Fruit fly (Drosophila melanogaster) whole organism, embryonic: ENCODE data around the gene CG12012.

Experiments used
- CG10209 ChIP-seq: fragments of 200-800 bp; sonication (Bioruptor generic); optimal IDR thresholded peaks from 3 replicates; lab custom pipeline; 2017; ENCODE audit warnings: missing biosample characterization, mild to moderate bottlenecking, missing genetic modification characterization, missing genetic modification reagents
- CG12744 ChIP-seq: fragments of 200-800 bp; sonication (Bioruptor generic); optimal IDR thresholded peaks from 2 replicates; lab custom pipeline; 2016; ENCODE audit warnings: missing biosample characterization, missing genetic modification characterization
- CG14014 ChIP-seq: fragments of 200-800 bp; sonication (Bioruptor generic); IDR thresholded peaks from 2 replicates; pipeline ENCODE4 v1.3.6; 2022; ENCODE audit warnings: missing biosample characterization, missing genetic modification characterization
- CG14667 ChIP-seq: fragments of 200-800 bp; sonication (Bioruptor generic); IDR thresholded peaks from 2 replicates; pipeline ENCODE4 v1.3.6; 2022; ENCODE audit warnings: missing biosample characterization, missing genetic modification characterization
- CG17361 ChIP-seq: fragments of 200-800 bp; sonication (Bioruptor generic); IDR thresholded peaks from 3 replicates; pipeline ENCODE4 v1.3.6; 2022; ENCODE audit warnings: missing biosample characterization, missing genetic modification characterization
- CG2875 ChIP-seq: fragments of 200-800 bp; sonication (Bioruptor generic); optimal IDR thresholded peaks from 2 replicates; lab custom pipeline; 2017; ENCODE audit warnings: missing biosample characterization, mild to moderate bottlenecking, missing genetic modification characterization, missing genetic modification reagents
- CG32772 ChIP-seq: fragments of 200-800 bp; sonication (Bioruptor generic); IDR thresholded peaks from 2 replicates; pipeline ENCODE4 v1.3.6; 2022; ENCODE audit warnings: missing biosample characterization, missing genetic modification characterization
- CG3407 ChIP-seq: fragments of 200-800 bp; sonication (Bioruptor generic); optimal IDR thresholded peaks from 2 replicates; lab custom pipeline; 2018; ENCODE audit warnings: missing biosample characterization, mild to moderate bottlenecking, missing genetic modification characterization
- CG34224 ChIP-seq: fragments of 200-800 bp; sonication (Bioruptor generic); IDR thresholded peaks from 3 replicates; pipeline ENCODE4 v1.3.6; 2022; ENCODE audit warnings: missing biosample characterization, missing genetic modification characterization; ENCODE audit not compliant: partially characterized antibody
- CG3847 ChIP-seq: fragments of 200-800 bp; sonication (Bioruptor generic); IDR thresholded peaks from 2 replicates; pipeline ENCODE4 v1.3.6; 2022; ENCODE audit warnings: missing biosample characterization, missing genetic modification characterization
- CG7372 ChIP-seq: fragments of 200-800 bp; sonication (Bioruptor generic); IDR thresholded peaks from 2 replicates; pipeline ENCODE4 v1.3.6; 2022; ENCODE audit warnings: missing biosample characterization, missing genetic modification characterization
- CG7786 ChIP-seq: fragments of 200-800 bp; sonication (Bioruptor generic); optimal IDR thresholded peaks from 2 replicates; lab custom pipeline; 2016; ENCODE audit warnings: missing biosample characterization, missing genetic modification characterization
- CG8359 ChIP-seq: fragments of 200-800 bp; sonication (Bioruptor generic); optimal IDR thresholded peaks from 2 replicates; lab custom pipeline; 2017; ENCODE audit warnings: missing biosample characterization, mild to moderate bottlenecking, missing genetic modification characterization, borderline replicate concordance
- CG8924 ChIP-seq: fragments of 200-800 bp; optimal IDR thresholded peaks from 3 replicates; lab custom pipeline; 2019; ENCODE audit warnings: missing biosample characterization, mild to moderate bottlenecking, missing genetic modification characterization, moderate library complexity
- Dfd ChIP-seq, 2 experiments: fragments of >200 bp; optimal IDR thresholded peaks; 2 replicates each; lab custom pipeline; 2017; ENCODE audit warnings: missing biosample characterization in 2 of 2, missing genetic modification characterization in 2 of 2
- Ets97D ChIP-seq: fragments of 200-800 bp; sonication (Bioruptor generic); optimal IDR thresholded peaks from 3 replicates; lab custom pipeline; 2016; ENCODE audit warnings: missing biosample characterization, missing genetic modification characterization
- Fer1 ChIP-seq: fragments of 200-800 bp; sonication (Bioruptor generic); optimal IDR thresholded peaks from 2 replicates; lab custom pipeline; 2017; ENCODE audit warnings: missing biosample characterization, mild to moderate bottlenecking, missing genetic modification characterization
- HLHmδ ChIP-seq: fragments of 200-800 bp; sonication (Bioruptor generic); optimal IDR thresholded peaks from 2 replicates; lab custom pipeline; 2018; ENCODE audit warnings: missing biosample characterization, mild to moderate bottlenecking, missing genetic modification characterization, moderate library complexity
- Hmr ChIP-seq: fragments of 200-800 bp; sonication (Bioruptor generic); optimal IDR thresholded peaks from 3 replicates; lab custom pipeline; 2017; ENCODE audit warnings: mild to moderate bottlenecking, missing biosample characterization, missing genetic modification reagents, missing genetic modification characterization
- Hr51 ChIP-seq, 2 experiments: fragments of 200-800 bp; sonication (Bioruptor generic); optimal IDR thresholded peaks; 2 replicates in 1 of 2; 3 replicates in 1 of 2; lab custom pipeline; 2016 to 2018; ENCODE audit warnings: missing biosample characterization in 2 of 2, missing genetic modification characterization in 2 of 2, mild to moderate bottlenecking in 1 of 2, moderate library complexity in 1 of 2
- Pdp1 ChIP-seq, 2 experiments: fragments of 200-800 bp; sonication (Bioruptor generic); optimal IDR thresholded peaks; 3 replicates each; lab custom pipeline; 2016; ENCODE audit warnings: missing biosample characterization in 2 of 2, missing genetic modification characterization in 2 of 2, mild to moderate bottlenecking in 1 of 2, moderate library complexity in 1 of 2
- Ptx1 ChIP-seq: fragments of 200-800 bp; sonication (Bioruptor generic); IDR thresholded peaks from 2 replicates; pipeline ENCODE4 v1.3.6; 2022; ENCODE audit warnings: missing biosample characterization, missing genetic modification characterization
- TFAM ChIP-seq: fragments of 200-800 bp; sonication (Bioruptor generic); optimal IDR thresholded peaks from 2 replicates; lab custom pipeline; 2017; ENCODE audit warnings: missing biosample characterization, missing genetic modification characterization, inconsistent platforms
- ato ChIP-seq: fragments of 200-800 bp; sonication (Bioruptor generic); IDR thresholded peaks from 2 replicates; pipeline ENCODE4 v1.3.6; 2022; ENCODE audit warnings: missing biosample characterization, missing genetic modification characterization; ENCODE audit not compliant: partially characterized antibody
- az2 ChIP-seq: fragments of 200-800 bp; sonication (Bioruptor generic); optimal IDR thresholded peaks from 3 replicates; lab custom pipeline; 2016; ENCODE audit warnings: missing biosample characterization, missing genetic modification characterization
- bbx ChIP-seq: fragments of 200-800 bp; sonication (Bioruptor generic); IDR thresholded peaks from 2 replicates; pipeline ENCODE4 v1.3.6; 2022; ENCODE audit warnings: missing biosample characterization, missing genetic modification characterization; ENCODE audit not compliant: partially characterized antibody
- ci ChIP-seq: fragments of 200-800 bp; sonication (Bioruptor generic); IDR thresholded peaks from 3 replicates; pipeline ENCODE4 v1.3.6; 2022; ENCODE audit warnings: missing biosample characterization, missing genetic modification characterization
- dm ChIP-seq: fragments of 200-800 bp; sonication (Bioruptor generic); optimal IDR thresholded peaks from 3 replicates; lab custom pipeline; 2016; ENCODE audit warnings: missing biosample characterization, missing genetic modification characterization
- dmrt99B ChIP-seq: fragments of 200-800 bp; sonication (Bioruptor generic); optimal IDR thresholded peaks from 2 replicates; lab custom pipeline; 2018; ENCODE audit warnings: missing biosample characterization, mild to moderate bottlenecking, missing genetic modification characterization, moderate library complexity
- gcm ChIP-seq: fragments of 200-800 bp; sonication (Bioruptor generic); optimal IDR thresholded peaks from 2 replicates; lab custom pipeline; 2019; ENCODE audit warnings: missing biosample characterization, mild to moderate bottlenecking, missing genetic modification characterization, moderate library complexity
- gem ChIP-seq: fragments of 200-800 bp; sonication (Bioruptor generic); optimal IDR thresholded peaks from 2 replicates; lab custom pipeline; 2019; ENCODE audit warnings: missing biosample characterization, mild to moderate bottlenecking, missing genetic modification characterization, moderate library complexity
- grau ChIP-seq: fragments of 200-800 bp; optimal IDR thresholded peaks from 3 replicates; lab custom pipeline; 2019; ENCODE audit warnings: missing biosample characterization, mild to moderate bottlenecking, missing genetic modification characterization, moderate library complexity
- gsb ChIP-seq: fragments of 200-800 bp; sonication (Bioruptor generic); IDR thresholded peaks from 2 replicates; pipeline ENCODE4 v1.3.6; 2022; ENCODE audit warnings: missing biosample characterization, missing genetic modification characterization
- h ChIP-seq: fragments of >200 bp; optimal IDR thresholded peaks from 2 replicates; lab custom pipeline; 2017
- jing ChIP-seq: fragments of 200-800 bp; sonication (Bioruptor generic); optimal IDR thresholded peaks from 2 replicates; lab custom pipeline; 2018; ENCODE audit warnings: missing biosample characterization, mild to moderate bottlenecking, missing genetic modification characterization
- jumu ChIP-seq: fragments of 200-800 bp; sonication (Bioruptor generic); optimal IDR thresholded peaks from 3 replicates; lab custom pipeline; 2016; ENCODE audit warnings: missing biosample characterization, missing genetic modification characterization
- lilli ChIP-seq: fragments of 200-800 bp; sonication (Bioruptor generic); optimal IDR thresholded peaks from 3 replicates; lab custom pipeline; 2016; ENCODE audit warnings: missing biosample characterization, missing genetic modification characterization
- lmd ChIP-seq: fragments of 200-800 bp; sonication (Bioruptor generic); IDR thresholded peaks from 2 replicates; pipeline ENCODE4 v1.3.6; 2022; ENCODE audit warnings: missing biosample characterization, missing genetic modification characterization
- maf-S ChIP-seq: fragments of 200-800 bp; sonication (Bioruptor generic); optimal IDR thresholded peaks from 2 replicates; lab custom pipeline; 2016; ENCODE audit warnings: missing biosample characterization, missing genetic modification characterization
- mld ChIP-seq: fragments of 200-800 bp; sonication (Bioruptor generic); IDR thresholded peaks from 3 replicates; pipeline ENCODE4 v1.3.6; 2022; ENCODE audit warnings: missing biosample characterization, missing genetic modification characterization; ENCODE audit not compliant: partially characterized antibody
- pita ChIP-seq: fragments of 200-800 bp; sonication (Bioruptor generic); optimal IDR thresholded peaks from 2 replicates; lab custom pipeline; 2017; ENCODE audit warnings: missing biosample characterization, mild to moderate bottlenecking, missing genetic modification characterization
- pros ChIP-seq: fragments of 200-800 bp; sonication (Bioruptor generic); optimal IDR thresholded peaks from 3 replicates; lab custom pipeline; 2019; ENCODE audit warnings: missing biosample characterization, mild to moderate bottlenecking, missing genetic modification characterization, moderate library complexity
- sens ChIP-seq: fragments of 200-800 bp; sonication (Bioruptor generic); peaks from one replicate; lab custom pipeline; 2016; ENCODE audit warnings: missing biosample characterization, missing genetic modification characterization
- sim ChIP-seq: fragments of 200-800 bp; sonication (Bioruptor generic); IDR thresholded peaks from 2 replicates; pipeline ENCODE4 v1.3.6; 2022; ENCODE audit warnings: missing biosample characterization, missing genetic modification characterization
- tio ChIP-seq: fragments of 200-800 bp; sonication (Bioruptor generic); optimal IDR thresholded peaks from 2 replicates; lab custom pipeline; 2017; ENCODE audit warnings: missing biosample characterization, missing genetic modification characterization, inconsistent platforms
- vfl ChIP-seq: fragments of 200-800 bp; sonication (Bioruptor generic); optimal IDR thresholded peaks from 2 replicates; lab custom pipeline; 2016; ENCODE audit warnings: missing biosample characterization, missing genetic modification characterization
- vnd ChIP-seq: fragments of 200-800 bp; sonication (Bioruptor generic); IDR thresholded peaks from 3 replicates; pipeline ENCODE4 v1.3.6; 2022; ENCODE audit warnings: missing biosample characterization, missing genetic modification characterization; ENCODE audit not compliant: partially characterized antibody
- wor ChIP-seq: fragments of 200-800 bp; sonication (Bioruptor generic); IDR thresholded peaks from 2 replicates; pipeline ENCODE4 v1.3.6; 2022; ENCODE audit warnings: missing biosample characterization, missing genetic modification characterization

Gene CG12012

dm6 chr3L:3418207-3419086 is 41.9 kb downstream of the CG12012 start:
- TF ChIP-seq h (lab: Kevin White, UChicago), result no peak
- peak; percentile 82 for TF ChIP-seq Fer1 (GFP tag; lab: Kevin White, UChicago)
- TF ChIP-seq az2, result peak; percentile 43
- peak; percentile 87 for TF ChIP-seq lmd (GFP tag; lab: Robert Waterston, UW)
- peak; percentile 23 for TF ChIP-seq maf-S
- TF ChIP-seq Ets97D (GFP tag; lab: Kevin White, UChicago), result no peak
- peak; percentile 69 for TF ChIP-seq CG10209 (GFP tag; lab: Kevin White, UChicago)
- TF ChIP-seq CG12744 (GFP tag; lab: Kevin White, UChicago), result peak; percentile 1
- peak; percentile 87 for TF ChIP-seq Ptx1 (GFP tag; lab: Robert Waterston, UW)
- peak; percentile 77 for TF ChIP-seq Hmr (GFP tag; lab: Kevin White, UChicago)
- peak; percentile 80 for TF ChIP-seq CG3847 (GFP tag; lab: Robert Waterston, UW)
- peak; percentile 96 for TF ChIP-seq sens
- TF ChIP-seq Dfd (GFP tag; optimal IDR thresholded peaks at IDR 0.05; lab: Kevin White, UChicago), result no peak
- peak; percentile 53; the same call in 1 of the 3 replicates for TF ChIP-seq CG17361 (GFP tag; lab: Robert Waterston, UW)
- peak; percentile 66 for TF ChIP-seq CG7786 (GFP tag; lab: Kevin White, UChicago)
- TF ChIP-seq gem (tag; lab: Kevin White, UChicago), result peak; percentile 76
- TF ChIP-seq pita (GFP tag; lab: Kevin White, UChicago), result no peak
- TF ChIP-seq tio (GFP tag; lab: Kevin White, UChicago), result peak; percentile 9
- TF ChIP-seq dmrt99B (tag; lab: Kevin White, UChicago), result peak; percentile 82
- TF ChIP-seq CG32772 (GFP tag; lab: Robert Waterston, UW), result peak; percentile 77
- TF ChIP-seq vnd (GFP tag; lab: Robert Waterston, UW), result no peak
- peak; percentile 18; the same call in 1 of the 2 replicates for TF ChIP-seq sim (GFP tag; lab: Robert Waterston, UW)
- peak; percentile 85 for TF ChIP-seq ci (GFP tag; lab: Robert Waterston, UW)
- TF ChIP-seq CG8359 (GFP tag; lab: Kevin White, UChicago), result no peak
- no peak for TF ChIP-seq gcm (GFP tag; lab: Kevin White, UChicago)
- peak; percentile 78 for TF ChIP-seq lilli (GFP tag; lab: Kevin White, UChicago)
- TF ChIP-seq CG7372 (GFP tag; lab: Robert Waterston, UW), result peak; percentile 72
- peak; percentile 74; the same call in 1 of the 2 replicates for TF ChIP-seq CG14667 (GFP tag; lab: Robert Waterston, UW)
- TF ChIP-seq ato (GFP tag; lab: Robert Waterston, UW), result 0 out of 2 replicates have a peak, but pooled peaks have one; percentile 32
- TF ChIP-seq dm (GFP tag; lab: Kevin White, UChicago), result peak; percentile 57
- no peak for TF ChIP-seq mld (GFP tag; lab: Robert Waterston, UW)
- peak; percentile 11; the same call in 1 of the 2 replicates for TF ChIP-seq bbx (GFP tag; lab: Robert Waterston, UW)
- peak; percentile 43 to 52 for TF ChIP-seq Pdp1 (GFP tag; optimal IDR thresholded peaks at IDR 0.05; lab: Kevin White, UChicago)
- peak; percentile 26 for TF ChIP-seq vfl (GFP tag; lab: Kevin White, UChicago)
- TF ChIP-seq HLHmδ (GFP tag; lab: Kevin White, UChicago), result peak; percentile 88
- TF ChIP-seq jing, result peak; percentile 23
- peak; percentile 90 for TF ChIP-seq CG14014 (GFP tag; lab: Robert Waterston, UW)
- TF ChIP-seq gsb (GFP tag; lab: Robert Waterston, UW), result peak; percentile 59
- peak; percentile 44 for TF ChIP-seq jumu (GFP tag; lab: Kevin White, UChicago)
- peak; percentile 41 for TF ChIP-seq CG2875 (GFP tag; lab: Kevin White, UChicago)
- TF ChIP-seq CG3407 (GFP tag; lab: Kevin White, UChicago), result peak; percentile 63
- no peak for TF ChIP-seq CG34224 (GFP tag; lab: Robert Waterston, UW)
- TF ChIP-seq Hr51 (GFP tag; optimal IDR thresholded peaks at IDR 0.05; lab: Kevin White, UChicago), result peak; percentile 59 to 78
- peak; percentile 63 for TF ChIP-seq grau (tag; lab: Kevin White, UChicago)
- no peak for TF ChIP-seq TFAM (GFP tag; lab: Kevin White, UChicago)
- peak; percentile 71 for TF ChIP-seq wor (GFP tag; lab: Robert Waterston, UW)
- peak; percentile 14 for TF ChIP-seq pros (GFP tag; lab: Kevin White, UChicago)
- peak; percentile 57 for TF ChIP-seq CG8924 (tag; lab: Kevin White, UChicago)
